Fruit fly (Drosophila melanogaster) whole organism, adult: ENCODE data around the gene EMC2A.

Experiments used
- CG11617 ChIP-seq: fragments of 200-800 bp; sonication (Bioruptor generic); optimal IDR thresholded peaks from 2 replicates; lab custom pipeline; 2017; ENCODE audit warnings: mild to moderate bottlenecking, missing biosample characterization, missing genetic modification reagents, missing genetic modification characterization
- CG12768 ChIP-seq: fragments of 200-800 bp; sonication (Bioruptor generic); optimal IDR thresholded peaks from 2 replicates; lab custom pipeline; 2017; ENCODE audit warnings: missing biosample characterization, missing genetic modification characterization, mild to moderate bottlenecking, moderate library complexity, missing genetic modification reagents
- CG14711 ChIP-seq: fragments of 200-800 bp; sonication (Bioruptor generic); optimal IDR thresholded peaks from 2 replicates; lab custom pipeline; 2018; ENCODE audit warnings: missing biosample characterization, mild to moderate bottlenecking, missing genetic modification characterization, moderate library complexity
- CG1620 ChIP-seq: fragments of 200-800 bp; sonication (Bioruptor generic); optimal IDR thresholded peaks from 2 replicates; lab custom pipeline; 2016; ENCODE audit warnings: missing biosample characterization, missing genetic modification characterization
- CG33017 ChIP-seq: fragments of 200-800 bp; sonication (Bioruptor generic); optimal IDR thresholded peaks from 2 replicates; lab custom pipeline; 2018; ENCODE audit warnings: missing biosample characterization, mild to moderate bottlenecking, missing genetic modification characterization, moderate library complexity
- CG5204 ChIP-seq: fragments of 200-800 bp; sonication (Bioruptor generic); optimal IDR thresholded peaks from 2 replicates; lab custom pipeline; 2016; ENCODE audit warnings: missing biosample characterization, missing genetic modification characterization
- CG7045 ChIP-seq: fragments of 200-800 bp; sonication (Bioruptor generic); optimal IDR thresholded peaks from 2 replicates; lab custom pipeline; 2017; ENCODE audit warnings: missing biosample characterization, mild to moderate bottlenecking, missing genetic modification characterization
- CG7101 ChIP-seq: fragments of 200-800 bp; sonication (Bioruptor generic); optimal IDR thresholded peaks from 2 replicates; lab custom pipeline; 2018; ENCODE audit warnings: missing biosample characterization, mild to moderate bottlenecking, missing genetic modification characterization, moderate library complexity
- Clk ChIP-seq: fragments of 200-800 bp; sonication (Bioruptor generic); optimal IDR thresholded peaks from 2 replicates; lab custom pipeline; 2017; ENCODE audit warnings: missing biosample characterization, missing genetic modification characterization
- Crg-1 ChIP-seq: fragments of 200-800 bp; sonication (Bioruptor generic); optimal IDR thresholded peaks from 2 replicates; lab custom pipeline; 2016; ENCODE audit warnings: missing biosample characterization, missing genetic modification characterization
- Hr96 ChIP-seq: fragments of 200-800 bp; sonication (Bioruptor generic); optimal IDR thresholded peaks from 2 replicates; lab custom pipeline; 2016; ENCODE audit warnings: missing biosample characterization, missing genetic modification characterization
- Mnt ChIP-seq: fragments of 200-800 bp; sonication (Bioruptor generic); optimal IDR thresholded peaks from 2 replicates; lab custom pipeline; 2016; ENCODE audit warnings: missing biosample characterization, mild to moderate bottlenecking, missing genetic modification characterization
- bab1 ChIP-seq: fragments of 200-800 bp; sonication (Bioruptor generic); optimal IDR thresholded peaks from 3 replicates; lab custom pipeline; 2019; ENCODE audit warnings: missing biosample characterization, mild to moderate bottlenecking, missing genetic modification characterization, moderate library complexity
- cic ChIP-seq: fragments of 200-800 bp; sonication (Bioruptor generic); optimal IDR thresholded peaks from 2 replicates; lab custom pipeline; 2017; ENCODE audit warnings: missing biosample characterization, mild to moderate bottlenecking, missing genetic modification characterization, moderate library complexity
- cnc ChIP-seq, 2 experiments: fragments of >200 bp; optimal IDR thresholded peaks; 2 replicates each; lab custom pipeline; 2017
- kay ChIP-seq: fragments of 200-800 bp; sonication (Bioruptor generic); peaks from one replicate; lab custom pipeline; 2016; ENCODE audit warnings: missing biosample characterization, missing genetic modification characterization, borderline replicate concordance
- ovo ChIP-seq: fragments of 200-800 bp; sonication (Bioruptor generic); optimal IDR thresholded peaks from 2 replicates; lab custom pipeline; 2016; ENCODE audit warnings: missing biosample characterization, missing genetic modification characterization
- pad ChIP-seq: fragments of 200-800 bp; sonication (Bioruptor generic); optimal IDR thresholded peaks from 3 replicates; lab custom pipeline; 2017; ENCODE audit warnings: missing biosample characterization, missing genetic modification characterization, mild to moderate bottlenecking, moderate library complexity, missing genetic modification reagents
- tj ChIP-seq: fragments of 200-800 bp; sonication (Bioruptor generic); optimal IDR thresholded peaks from 3 replicates; lab custom pipeline; 2017; ENCODE audit warnings: missing biosample characterization, mild to moderate bottlenecking, missing genetic modification characterization, moderate library complexity
- toe ChIP-seq: fragments of 200-800 bp; sonication (Bioruptor generic); optimal IDR thresholded peaks from 2 replicates; lab custom pipeline; 2016; ENCODE audit warnings: missing biosample characterization, missing genetic modification characterization

The EMC2A gene

DNA sequence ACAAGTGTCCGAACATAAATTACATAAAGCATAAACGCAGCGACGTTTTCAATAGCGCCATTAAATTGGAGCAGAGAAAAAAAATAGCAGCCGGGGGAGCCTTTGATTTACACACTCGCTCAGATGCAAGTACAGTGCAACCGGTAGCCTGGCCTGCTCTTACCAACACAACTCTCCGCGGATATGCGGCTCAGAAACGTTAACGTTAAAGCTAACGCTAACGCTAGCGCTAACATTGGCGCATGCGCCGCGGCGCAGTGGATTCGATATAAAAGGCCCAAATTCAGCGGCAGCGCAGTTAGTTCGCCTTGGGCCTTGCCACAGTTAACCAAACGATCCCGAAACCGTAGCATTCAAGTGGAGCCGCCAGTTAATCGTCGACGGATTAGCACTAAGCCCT lies 18.4 kb upstream of the EMC2A start, which contains the start of gene Pxd:
Gene Pxd (plus strand): TSS at position 301 of the 400 bp plus-strand sequence.
- TF ChIP-seq CG7045 (GFP tag; lab: Kevin White, UChicago): no peak
- TF ChIP-seq tj (GFP tag; lab: Kevin White, UChicago): no peak
- no peak for TF ChIP-seq CG1620
- TF ChIP-seq CG14711 (tag; lab: Kevin White, UChicago): no peak
- no peak for TF ChIP-seq CG7101 (tag; lab: Kevin White, UChicago)
- TF ChIP-seq Mnt (GFP tag; lab: Kevin White, UChicago): no peak
- TF ChIP-seq Crg-1: no peak
- TF ChIP-seq pad (GFP tag; lab: Kevin White, UChicago): no peak
- TF ChIP-seq cnc (optimal IDR thresholded peaks at IDR 0.05; lab: Kevin White, UChicago): no peak
- no peak for TF ChIP-seq toe (GFP tag; lab: Kevin White, UChicago)
- no peak for TF ChIP-seq CG11617 (GFP tag; lab: Kevin White, UChicago)
- no peak for TF ChIP-seq bab1 (GFP tag; lab: Kevin White, UChicago)
- no peak for TF ChIP-seq ovo (GFP tag; lab: Kevin White, UChicago)
- no peak for TF ChIP-seq Hr96 (GFP tag; lab: Kevin White, UChicago)
- no peak for TF ChIP-seq Clk (GFP tag; lab: Kevin White, UChicago)
- no peak for TF ChIP-seq CG33017
- no peak for TF ChIP-seq cic (GFP tag; lab: Kevin White, UChicago)
- no peak for TF ChIP-seq CG5204 (GFP tag; lab: Kevin White, UChicago)

DNA sequence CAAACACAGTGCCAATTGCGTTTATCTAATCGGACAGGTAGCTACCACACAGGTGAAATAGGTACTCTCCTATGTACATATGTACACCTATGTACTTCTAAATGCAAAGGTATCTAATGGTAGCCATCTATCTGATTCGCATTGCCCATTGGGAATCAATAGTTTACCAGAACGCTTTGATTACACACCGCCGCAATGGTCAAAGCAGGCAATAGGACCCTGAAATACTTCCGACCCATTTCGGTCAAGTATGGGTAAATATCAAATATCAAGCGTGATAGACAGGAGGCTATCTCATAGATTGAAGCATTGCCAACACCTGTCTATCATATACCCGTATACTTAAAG lies 12.8 kb upstream of the EMC2A start:
- TF ChIP-seq tj (GFP tag; lab: Kevin White, UChicago) (no peak), cic (GFP tag; lab: Kevin White, UChicago) (no peak), toe (GFP tag; lab: Kevin White, UChicago) (no peak), CG7045 (GFP tag; lab: Kevin White, UChicago) (no peak), CG12768 (GFP tag; lab: Kevin White, UChicago) (no peak), CG7101 (tag; lab: Kevin White, UChicago) (no peak)

DNA sequence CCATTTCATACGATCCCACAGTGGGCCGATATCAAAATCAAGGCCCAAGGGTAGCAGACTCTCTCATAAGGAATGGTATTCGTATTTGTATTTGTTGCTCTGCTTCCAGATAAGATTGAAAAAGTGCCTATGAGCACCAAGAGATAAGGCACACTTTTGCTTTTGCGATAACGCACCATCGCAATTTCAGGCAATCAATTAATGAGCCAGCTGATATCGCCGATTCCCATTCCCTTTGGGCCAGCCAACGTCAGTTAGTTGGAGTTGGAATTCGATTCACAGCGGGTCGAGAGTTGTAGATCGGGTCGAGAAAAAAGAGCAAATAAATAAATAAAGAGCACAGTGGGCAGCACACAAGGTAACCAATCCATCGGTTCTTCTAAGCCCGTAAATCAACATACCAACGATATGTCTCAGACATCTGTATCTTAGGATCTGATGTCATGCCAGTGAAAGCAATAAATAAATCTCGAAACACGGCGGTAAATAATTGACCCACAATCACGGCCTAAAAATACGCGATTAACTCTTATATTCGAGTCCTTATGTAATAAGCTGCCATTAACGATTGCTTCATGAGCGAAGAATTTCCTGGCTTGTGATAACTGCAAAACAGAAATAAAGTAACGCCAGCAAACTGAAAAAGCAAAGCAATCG lies 12.3 kb upstream of the EMC2A start, which contains the start of gene CG8907:
Gene CG8907 (plus strand): TSS at position 252 of the 657 bp plus-strand sequence.
- TF ChIP-seq bab1 (GFP tag; lab: Kevin White, UChicago) (no peak), Mnt (GFP tag; lab: Kevin White, UChicago) (no peak), CG14711 (tag; lab: Kevin White, UChicago) (no peak), Hr96 (GFP tag; lab: Kevin White, UChicago) (no peak), CG7101 (tag; lab: Kevin White, UChicago) (no peak), cic (GFP tag; lab: Kevin White, UChicago) (peak; percentile 20), pad (GFP tag; lab: Kevin White, UChicago) (no peak), kay (peak; percentile 46), Crg-1 (no peak), CG11617 (GFP tag; lab: Kevin White, UChicago) (no peak)

DNA sequence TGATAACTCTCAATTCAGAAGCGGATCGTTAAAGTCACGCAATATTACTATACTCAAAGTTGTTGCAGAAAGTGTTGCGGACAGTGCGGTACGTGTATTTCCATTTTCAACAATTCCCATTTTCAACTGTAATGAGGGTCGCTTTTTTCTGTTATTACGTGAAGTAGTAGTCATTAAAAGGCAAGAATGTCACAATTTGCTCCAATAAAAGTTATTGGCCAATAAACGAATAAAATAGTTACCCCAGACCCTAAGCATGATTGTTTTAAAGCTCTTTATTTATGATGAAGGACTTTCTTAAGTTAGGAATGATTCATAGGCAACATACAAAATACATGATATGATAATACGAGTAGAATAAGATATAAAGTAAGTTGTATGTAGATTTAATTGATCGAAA lies 11.5 kb upstream of the EMC2A start:
- TF ChIP-seq CG33017: no peak
- TF ChIP-seq CG7101 (tag; lab: Kevin White, UChicago): no peak
- TF ChIP-seq Clk (GFP tag; lab: Kevin White, UChicago): no peak
- TF ChIP-seq pad (GFP tag; lab: Kevin White, UChicago): no peak

DNA sequence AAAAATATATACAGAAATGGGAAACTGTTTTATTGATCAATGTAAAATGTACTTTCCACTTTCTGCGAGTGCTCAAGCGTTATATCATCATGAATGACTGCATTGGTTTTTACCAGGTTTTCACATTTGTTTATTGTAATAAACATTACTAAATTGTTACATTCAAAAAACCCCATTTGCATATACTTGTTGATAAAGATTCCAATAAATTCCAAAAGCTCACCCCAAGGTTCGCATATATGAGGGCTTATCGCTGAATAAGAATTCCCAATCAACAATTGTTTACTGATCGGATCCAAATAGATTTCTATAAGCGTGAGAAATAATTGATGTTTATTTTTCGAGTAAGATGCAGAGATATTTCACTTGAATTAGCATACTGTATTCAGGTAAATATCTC lies 7.6 kb upstream of the EMC2A start:
- TF ChIP-seq toe (GFP tag; lab: Kevin White, UChicago): no peak
- TF ChIP-seq CG7101 (tag; lab: Kevin White, UChicago): no peak
- TF ChIP-seq cic (GFP tag; lab: Kevin White, UChicago): no peak
- no peak for TF ChIP-seq CG7045 (GFP tag; lab: Kevin White, UChicago)

DNA sequence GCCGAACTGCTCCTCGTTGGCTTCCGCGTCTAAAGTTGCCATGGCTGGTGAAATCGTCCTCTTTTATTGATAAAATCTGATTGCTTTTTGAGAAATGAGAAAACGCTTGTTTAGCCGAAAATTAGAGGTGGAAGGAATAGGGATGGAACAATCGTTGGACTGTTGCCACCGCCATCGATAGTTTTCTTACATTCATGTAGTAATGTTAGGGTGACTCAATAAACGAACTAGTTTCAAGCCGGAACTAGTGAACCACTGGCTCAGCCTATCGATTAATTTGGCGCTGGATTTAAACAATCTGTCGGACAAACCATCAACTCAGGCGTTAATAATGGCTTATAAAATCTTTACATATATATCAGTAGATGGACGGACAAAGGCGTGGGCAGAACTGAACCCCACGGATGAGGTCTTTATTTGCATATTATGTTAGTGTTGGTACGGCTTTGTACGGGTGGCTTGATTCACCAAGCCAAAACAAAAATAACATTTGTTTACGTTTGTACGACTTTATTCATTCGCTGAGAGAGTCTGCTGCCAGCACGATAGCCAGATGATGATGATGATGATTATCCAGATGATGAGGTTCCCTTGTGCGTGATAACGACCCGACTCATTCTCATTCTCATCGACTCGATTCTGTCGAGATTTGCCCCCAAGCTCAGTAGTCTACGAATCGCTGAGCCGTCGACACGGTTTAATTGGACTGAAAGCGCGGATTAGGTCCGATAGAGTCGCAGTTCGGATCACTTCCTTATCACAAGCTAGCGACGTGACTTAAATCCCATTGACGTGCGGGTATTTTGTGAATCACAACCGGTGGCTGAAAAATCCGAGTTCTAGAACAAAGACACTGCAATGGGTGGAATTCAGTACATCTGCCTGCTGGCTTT lies 6.6 kb upstream of the EMC2A start, which contains the start of the genes Sf3a1 and Irc:
Gene Sf3a1 (minus strand): TSS at position 138 of the 893 bp plus-strand sequence.
Gene Irc (plus strand): TSS at position 658 of the 893 bp plus-strand sequence.
- TF ChIP-seq CG14711 (tag; lab: Kevin White, UChicago) (no peak), cnc (optimal IDR thresholded peaks at IDR 0.05; lab: Kevin White, UChicago) (no peak), CG7101 (tag; lab: Kevin White, UChicago) (peak; percentile 20), Crg-1 (peak; percentile 19), cic (GFP tag; lab: Kevin White, UChicago) (peak; percentile 87), toe (GFP tag; lab: Kevin White, UChicago) (no peak), pad (GFP tag; lab: Kevin White, UChicago) (no peak), bab1 (GFP tag; lab: Kevin White, UChicago) (peak; percentile 45), Clk (GFP tag; lab: Kevin White, UChicago) (no peak), tj (GFP tag; lab: Kevin White, UChicago) (no peak), Hr96 (GFP tag; lab: Kevin White, UChicago) (peak; percentile 25), CG12768 (GFP tag; lab: Kevin White, UChicago) (peak; percentile 73), CG5204 (GFP tag; lab: Kevin White, UChicago) (no peak), CG7045 (GFP tag; lab: Kevin White, UChicago) (no peak), CG33017 (no peak), kay (peak; percentile 94), CG1620 (peak; percentile 26), Mnt (GFP tag; lab: Kevin White, UChicago) (peak; percentile 44), CG11617 (GFP tag; lab: Kevin White, UChicago) (no peak), ovo (GFP tag; lab: Kevin White, UChicago) (no peak)
